Worm (Caenorhabditis elegans) whole organism, young adult: ENCODE data around the gene ace-4.

Source experiments
- B0035.1 ChIP-seq: sonication (generic microtip); optimal IDR thresholded peaks from 2 replicates; lab custom pipeline; 2016; ENCODE audit warnings: missing genetic modification characterization, mild to moderate bottlenecking, missing compliant biosample characterization, missing genotype, missing genetic modification reagents
- B0336.3 ChIP-seq: fragments of 200-800 bp; sonication (Bioruptor generic); IDR thresholded peaks from 2 replicates; pipeline ENCODE4 v1.3.6; 2022; ENCODE audit warnings: missing genetic modification characterization, missing compliant biosample characterization
- F22D6.2 ChIP-seq: sonication (generic microtip); optimal IDR thresholded peaks from 2 replicates; lab custom pipeline; 2016; ENCODE audit warnings: mild to moderate bottlenecking, missing genetic modification characterization, missing compliant biosample characterization
- F23B12.7 ChIP-seq: sonication (generic microtip); optimal IDR thresholded peaks from 2 replicates; lab custom pipeline; 2017; ENCODE audit warnings: missing genetic modification characterization, mild to moderate bottlenecking, missing compliant biosample characterization, antibody characterized with exemption, moderate library complexity; ENCODE audit not compliant: insufficient read depth
- F49E8.2 ChIP-seq: sonication (generic microtip); optimal IDR thresholded peaks from 3 replicates; lab custom pipeline; 2017; ENCODE audit warnings: missing genetic modification characterization, mild to moderate bottlenecking, missing compliant biosample characterization, antibody characterized with exemption, moderate library complexity; ENCODE audit not compliant: insufficient read depth
- F55B11.4 ChIP-seq: sonication (generic microtip); optimal IDR thresholded peaks from 2 replicates; lab custom pipeline; 2016; ENCODE audit warnings: missing compliant biosample characterization, missing genetic modification characterization, borderline replicate concordance; ENCODE audit not compliant: insufficient read depth
- F57A8.1 ChIP-seq: fragments of 200-800 bp; sonication (Bioruptor generic); optimal IDR thresholded peaks from 2 replicates; lab custom pipeline; 2018; ENCODE audit warnings: mild to moderate bottlenecking, missing genetic modification characterization, moderate library complexity, missing compliant biosample characterization
- K12H6.12 ChIP-seq: fragments of 200-800 bp; sonication (Bioruptor generic); optimal IDR thresholded peaks from 2 replicates; lab custom pipeline; 2018; ENCODE audit warnings: mild to moderate bottlenecking, missing genetic modification characterization, missing compliant biosample characterization
- Y53G8AR.9 ChIP-seq: fragments of 200-800 bp; sonication (Bioruptor generic); conservative IDR thresholded peaks from 2 replicates; pipeline ENCODE4 v1.3.6; 2022; ENCODE audit warnings: missing genetic modification reagents, missing genetic modification characterization, missing compliant biosample characterization
- aptf-2 ChIP-seq: fragments of 200-800 bp; sonication (Bioruptor generic); conservative IDR thresholded peaks from 2 replicates; pipeline ENCODE4 v1.3.6; 2022; ENCODE audit warnings: missing genetic modification reagents, missing genetic modification characterization, missing compliant biosample characterization
- attf-3 ChIP-seq: fragments of 200-800 bp; sonication (Bioruptor generic); conservative IDR thresholded peaks from 2 replicates; pipeline ENCODE4 v1.3.6; 2022; ENCODE audit warnings: missing genetic modification reagents, missing genetic modification characterization, missing compliant biosample characterization
- bed-1 ChIP-seq: fragments of 200-800 bp; sonication (Bioruptor generic); IDR thresholded peaks from 2 replicates; pipeline ENCODE4 v1.3.6; 2022; ENCODE audit warnings: missing genetic modification reagents, missing genetic modification characterization, missing compliant biosample characterization
- cebp-1 ChIP-seq, 2 experiments: fragments of 200-800 bp in 1 of 2; sonication (Bioruptor generic) in 1 of 2; sonication (generic microtip) in 1 of 2; IDR thresholded peaks in 1 of 2; optimal IDR thresholded peaks in 1 of 2; 2 replicates each; pipeline versions ENCODE4 v1.3.6 to Lab custom; 2017 to 2022; ENCODE audit warnings: missing compliant biosample characterization in 2 of 2, missing genetic modification characterization in 2 of 2, mild to moderate bottlenecking in 1 of 2, missing genetic modification reagents in 1 of 2, moderate library complexity in 1 of 2
- cebp-2 ChIP-seq: fragments of 200-800 bp; sonication (Bioruptor generic); IDR thresholded peaks from 2 replicates; pipeline ENCODE4 v1.3.6; 2022; ENCODE audit warnings: missing genetic modification characterization, missing compliant biosample characterization
- ceh-40 ChIP-seq: fragments of 200-800 bp; sonication (Bioruptor generic); IDR thresholded peaks from 2 replicates; pipeline ENCODE4 v1.3.6; 2022; ENCODE audit warnings: missing genetic modification characterization, missing compliant biosample characterization
- ceh-58 ChIP-seq: fragments of 200-800 bp; sonication (Bioruptor generic); IDR thresholded peaks from 2 replicates; pipeline ENCODE4 v1.3.6; 2022; ENCODE audit warnings: missing genetic modification characterization, missing compliant biosample characterization
- chd-7 ChIP-seq: sonication (generic microtip); optimal IDR thresholded peaks from 2 replicates; lab custom pipeline; 2016; ENCODE audit warnings: mild to moderate bottlenecking, missing genetic modification characterization, moderate library complexity, missing compliant biosample characterization
- egrh-3 ChIP-seq: fragments of 200-800 bp; sonication (Bioruptor generic); IDR thresholded peaks from 2 replicates; pipeline ENCODE4 v1.3.6; 2022; ENCODE audit warnings: missing genetic modification reagents, missing genetic modification characterization, missing compliant biosample characterization
- fkh-3 ChIP-seq: sonication (generic microtip); optimal IDR thresholded peaks from 2 replicates; lab custom pipeline; 2016; ENCODE audit warnings: mild to moderate bottlenecking, missing genetic modification characterization, missing compliant biosample characterization
- hmg-20 ChIP-seq: fragments of 200-800 bp; sonication (Bioruptor generic); IDR thresholded peaks from 2 replicates; pipeline ENCODE4 v1.3.6; 2022; ENCODE audit warnings: missing genetic modification reagents, missing genetic modification characterization, missing compliant biosample characterization
- hrde-1 ChIP-seq: sonication (generic microtip); optimal IDR thresholded peaks from 2 replicates; lab custom pipeline; 2016; ENCODE audit warnings: missing genetic modification characterization, mild to moderate bottlenecking, missing compliant biosample characterization, moderate library complexity, missing genotype, missing genetic modification reagents, borderline replicate concordance
- lag-1 ChIP-seq: fragments of 200-800 bp; sonication (Bioruptor generic); IDR thresholded peaks from 2 replicates; pipeline ENCODE4 v1.3.6; 2022; ENCODE audit warnings: missing genetic modification reagents, missing genetic modification characterization, missing compliant biosample characterization
- let-526 ChIP-seq: fragments of 200-800 bp; sonication (Bioruptor generic); IDR thresholded peaks from 2 replicates; pipeline ENCODE4 v1.3.6; 2022; ENCODE audit warnings: missing genetic modification reagents, missing genetic modification characterization, missing compliant biosample characterization
- lin-35 ChIP-seq, 3 experiments: fragments of 150-350 bp in 2 of 3; sonication (generic microtip) in 1 of 3; optimal IDR thresholded peaks; 2 replicates each; lab custom pipeline; 2014 to 2018; ENCODE audit warnings: missing biosample characterization in 3 of 3, missing genetic modification characterization in 3 of 3, missing genetic modification reagents in 3 of 3
- lir-1 ChIP-seq: fragments of 200-800 bp; sonication (Bioruptor generic); conservative IDR thresholded peaks from 2 replicates; pipeline ENCODE4 v1.3.6; 2022; ENCODE audit warnings: missing genetic modification reagents, missing genetic modification characterization, missing compliant biosample characterization
- madf-3 ChIP-seq: fragments of 200-800 bp; sonication (Bioruptor generic); IDR thresholded peaks from 2 replicates; pipeline ENCODE4 v1.3.6; 2022; ENCODE audit warnings: missing genetic modification reagents, missing genetic modification characterization, missing compliant biosample characterization
- madf-8 ChIP-seq: fragments of 200-800 bp; sonication (Bioruptor generic); conservative IDR thresholded peaks from 2 replicates; pipeline ENCODE4 v1.3.6; 2022; ENCODE audit warnings: missing genetic modification reagents, missing genetic modification characterization, missing compliant biosample characterization
- nfyb-1 ChIP-seq: fragments of 200-800 bp; sonication (Bioruptor generic); IDR thresholded peaks from 2 replicates; pipeline ENCODE4 v1.3.6; 2022; ENCODE audit warnings: missing genetic modification reagents, missing genetic modification characterization, missing compliant biosample characterization
- pbrm-1 ChIP-seq: fragments of 200-800 bp; sonication (Bioruptor generic); IDR thresholded peaks from 2 replicates; pipeline ENCODE4 v1.3.6; 2022; ENCODE audit warnings: missing genetic modification reagents, missing genetic modification characterization, missing compliant biosample characterization
- repo-1 ChIP-seq: sonication (generic microtip); optimal IDR thresholded peaks from 2 replicates; lab custom pipeline; 2017; ENCODE audit warnings: mild to moderate bottlenecking, missing genetic modification characterization, missing compliant biosample characterization
- snpc-1.1 ChIP-seq: sonication (generic microtip); optimal IDR thresholded peaks from 2 replicates; lab custom pipeline; 2017; ENCODE audit warnings: missing genetic modification characterization, mild to moderate bottlenecking, missing compliant biosample characterization, antibody characterized with exemption, moderate library complexity, missing genotype, missing genetic modification reagents; ENCODE audit not compliant: insufficient read depth
- snpc-3.4 ChIP-seq: sonication (generic microtip); optimal IDR thresholded peaks from 2 replicates; lab custom pipeline; 2017; ENCODE audit warnings: missing genetic modification characterization, mild to moderate bottlenecking, missing compliant biosample characterization, antibody characterized with exemption, moderate library complexity, missing genotype, missing genetic modification reagents
- somi-1 ChIP-seq: fragments of 200-800 bp; sonication (Bioruptor generic); optimal IDR thresholded peaks from 2 replicates; lab custom pipeline; 2018; ENCODE audit warnings: mild to moderate bottlenecking, missing genetic modification characterization, missing compliant biosample characterization
- tbp1 ChIP-seq: fragments of 200-800 bp; sonication (Bioruptor generic); optimal IDR thresholded peaks from 2 replicates; lab custom pipeline; 2018; ENCODE audit warnings: mild to moderate bottlenecking, missing genetic modification characterization, missing compliant biosample characterization
- unc-62 ChIP-seq: fragments of 150-350 bp; optimal IDR thresholded peaks from 2 replicates; lab custom pipeline; 2014; ENCODE audit warnings: missing biosample characterization, missing genetic modification reagents, missing genetic modification characterization
- zfh-2 ChIP-seq: fragments of 200-800 bp; sonication (Bioruptor generic); conservative IDR thresholded peaks from 2 replicates; pipeline ENCODE4 v1.3.6; 2022; ENCODE audit warnings: missing genetic modification reagents, missing genetic modification characterization, missing compliant biosample characterization
- zim-3 ChIP-seq: sonication (generic microtip); optimal IDR thresholded peaks from 2 replicates; lab custom pipeline; 2017; ENCODE audit warnings: mild to moderate bottlenecking, missing genetic modification characterization, moderate library complexity, missing compliant biosample characterization
- ztf-18 ChIP-seq: sonication (generic microtip); optimal IDR thresholded peaks from 2 replicates; lab custom pipeline; 2016; ENCODE audit warnings: missing genotype, mild to moderate bottlenecking, missing genetic modification characterization, missing compliant biosample characterization
- ztf-25 ChIP-seq: fragments of 200-800 bp; sonication (Bioruptor generic); IDR thresholded peaks from 2 replicates; pipeline ENCODE4 v1.3.6; 2022; ENCODE audit warnings: missing genetic modification reagents, missing genetic modification characterization, missing compliant biosample characterization
- ztf-28 ChIP-seq: fragments of 200-800 bp; sonication (Bioruptor generic); IDR thresholded peaks from 2 replicates; pipeline ENCODE4 v1.3.6; 2022; ENCODE audit warnings: missing genetic modification reagents, missing genetic modification characterization, missing compliant biosample characterization

The ace-4 gene

ce11 chrII:14236569-14236968, 38.7 kb downstream of the ace-4 start:
- no peak for TF ChIP-seq somi-1 (GFP tag; lab: Kevin White, UChicago)
- TF ChIP-seq cebp-2, result no peak
- no peak for TF ChIP-seq F55B11.4
- TF ChIP-seq unc-62 (GFP tag; lab: Kevin White, UChicago), result no peak
- TF ChIP-seq hmg-20 (GFP tag; lab: Robert Waterston, UW), result no peak
- no peak for TF ChIP-seq madf-8 (GFP tag; lab: Robert Waterston, UW)
- no peak for TF ChIP-seq lin-35 (GFP tag; optimal IDR thresholded peaks at IDR 0.05; lab: Kevin White, UChicago)
- TF ChIP-seq repo-1 (tag; lab: Kevin White, UChicago), result no peak
- no peak for TF ChIP-seq bed-1 (GFP tag; lab: Robert Waterston, UW)
- no peak for TF ChIP-seq snpc-3.4 (tag; lab: Kevin White, UChicago)
- no peak for TF ChIP-seq nfyb-1 (GFP tag; lab: Robert Waterston, UW)
- no peak for TF ChIP-seq B0336.3
- TF ChIP-seq fkh-3 (tag; lab: Kevin White, UChicago), result no peak
- TF ChIP-seq Y53G8AR.9, result no peak
- no peak for TF ChIP-seq lag-1 (GFP tag; lab: Robert Waterston, UW)

ce11 chrII:14237245-14237806, 39.5 kb downstream of the ace-4 start:
- no peak for TF ChIP-seq attf-3 (GFP tag; lab: Robert Waterston, UW)
- TF ChIP-seq hrde-1 (tag; lab: Kevin White, UChicago), result no peak
- no peak for TF ChIP-seq cebp-1 (GFP tag; IDR thresholded peaks at IDR 0.05; lab: Robert Waterston, UW)
- TF ChIP-seq cebp-1 (tag; optimal IDR thresholded peaks at IDR 0.05; lab: Kevin White, UChicago), result no peak
- TF ChIP-seq B0035.1 (tag; lab: Kevin White, UChicago), result no peak
- no peak for TF ChIP-seq ceh-40 (GFP tag; lab: Robert Waterston, UW)
- TF ChIP-seq tbp1 (GFP tag; lab: Kevin White, UChicago), result no peak
- no peak for TF ChIP-seq F57A8.1 (GFP tag; lab: Kevin White, UChicago)
- TF ChIP-seq ztf-18, result no peak
- TF ChIP-seq pbrm-1 (GFP tag; lab: Robert Waterston, UW), result 0 out of 2 replicates have a peak, but pooled peaks have one; percentile 8
- TF ChIP-seq madf-3, result no peak
- TF ChIP-seq K12H6.12 (tag; lab: Kevin White, UChicago), result no peak
- TF ChIP-seq nfyb-1 (GFP tag; lab: Robert Waterston, UW), result 0 out of 2 replicates have a peak, but pooled peaks have one; percentile 34
- TF ChIP-seq ceh-58, result no peak
- no peak for TF ChIP-seq F22D6.2 (tag; lab: Kevin White, UChicago)
- TF ChIP-seq F23B12.7 (tag; lab: Kevin White, UChicago), result no peak
- TF ChIP-seq lir-1 (GFP tag; lab: Robert Waterston, UW), result no peak
- TF ChIP-seq egrh-3, result peak; percentile 89
- no peak for TF ChIP-seq chd-7 (tag; lab: Kevin White, UChicago)
- TF ChIP-seq aptf-2, result no peak
- no peak for TF ChIP-seq ztf-28
- TF ChIP-seq ztf-25 (GFP tag; lab: Robert Waterston, UW), result 0 out of 2 replicates have a peak, but pooled peaks have one; percentile 31
- 0 out of 2 replicates have a peak, but pooled peaks have one; percentile 35 for TF ChIP-seq B0336.3
- TF ChIP-seq let-526, result peak; percentile 14; the same call in 1 of the 2 replicates
- peak; percentile 91 for TF ChIP-seq zfh-2 (GFP tag; lab: Robert Waterston, UW)
- no peak for TF ChIP-seq snpc-1.1 (tag; lab: Kevin White, UChicago)
- peak; percentile 18 for TF ChIP-seq zim-3 (tag; lab: Kevin White, UChicago)
- TF ChIP-seq F49E8.2 (tag; lab: Kevin White, UChicago), result no peak
